Fruit fly (Drosophila melanogaster) whole organism, prepupa: Measurements from ENCODE around the gene CG12992.

Experiments used
- Blimp-1 ChIP-seq: fragments of 200-800 bp; sonication (Bioruptor generic); optimal IDR thresholded peaks from 3 replicates; lab custom pipeline; 2017; ENCODE audit warnings: missing biosample characterization, missing genetic modification characterization, mild to moderate bottlenecking, moderate library complexity, missing genetic modification reagents
- CG10631 ChIP-seq: fragments of 200-800 bp; sonication (Bioruptor generic); optimal IDR thresholded peaks from 2 replicates; lab custom pipeline; 2016; ENCODE audit warnings: missing biosample characterization, missing genetic modification characterization
- CG11762 ChIP-seq: fragments of 200-800 bp; sonication (Bioruptor generic); optimal IDR thresholded peaks from 3 replicates; lab custom pipeline; 2016; ENCODE audit warnings: missing biosample characterization, missing genetic modification characterization; ENCODE audit not compliant: insufficient read depth
- CG11902 ChIP-seq: fragments of 200-800 bp; sonication (Bioruptor generic); optimal IDR thresholded peaks from 3 replicates; lab custom pipeline; 2016; ENCODE audit warnings: missing biosample characterization, missing genetic modification characterization
- CG1621 ChIP-seq: fragments of 200-800 bp; sonication (Bioruptor generic); optimal IDR thresholded peaks from 3 replicates; lab custom pipeline; 2018; ENCODE audit warnings: missing biosample characterization, mild to moderate bottlenecking, missing genetic modification characterization
- CG32006 ChIP-seq: fragments of 200-800 bp; sonication (Bioruptor generic); optimal IDR thresholded peaks from 3 replicates; lab custom pipeline; 2017; ENCODE audit warnings: missing biosample characterization, mild to moderate bottlenecking, missing genetic modification characterization
- CG3919 ChIP-seq: fragments of 200-800 bp; sonication (Bioruptor generic); optimal IDR thresholded peaks from 3 replicates; lab custom pipeline; 2016; ENCODE audit warnings: missing biosample characterization, missing genetic modification characterization
- CG6163 ChIP-seq: fragments of 200-800 bp; sonication (Bioruptor generic); IDR thresholded peaks from 3 replicates; pipeline ENCODE4 v1.3.6; 2022; ENCODE audit warnings: missing biosample characterization, missing genetic modification characterization
- CG6276 ChIP-seq: fragments of 200-800 bp; sonication (Bioruptor generic); optimal IDR thresholded peaks from 2 replicates; lab custom pipeline; 2017; ENCODE audit warnings: missing biosample characterization, mild to moderate bottlenecking, missing genetic modification characterization
- CG6792 ChIP-seq: fragments of 200-800 bp; sonication (Bioruptor generic); optimal IDR thresholded peaks from 3 replicates; lab custom pipeline; 2016; ENCODE audit warnings: missing biosample characterization, missing genetic modification characterization
- CG6808 ChIP-seq: fragments of 200-800 bp; sonication (Bioruptor generic); optimal IDR thresholded peaks from 3 replicates; lab custom pipeline; 2017; ENCODE audit warnings: missing biosample characterization, missing genetic modification characterization, mild to moderate bottlenecking, moderate library complexity, missing genetic modification reagents
- CG6854 ChIP-seq: fragments of 200-800 bp; sonication (Bioruptor generic); optimal IDR thresholded peaks from 2 replicates; lab custom pipeline; 2017; ENCODE audit warnings: missing biosample characterization, mild to moderate bottlenecking, missing genetic modification characterization
- CG7368 ChIP-seq: fragments of 200-800 bp; sonication (Bioruptor generic); optimal IDR thresholded peaks from 3 replicates; lab custom pipeline; 2016; ENCODE audit warnings: missing biosample characterization, missing genetic modification characterization
- CG8319 ChIP-seq: fragments of 200-800 bp; sonication (Bioruptor generic); optimal IDR thresholded peaks from 3 replicates; lab custom pipeline; 2016; ENCODE audit warnings: missing biosample characterization, missing genetic modification characterization
- Eip75B ChIP-seq: fragments of 200-800 bp; sonication (Bioruptor generic); optimal IDR thresholded peaks from 3 replicates; lab custom pipeline; 2016; ENCODE audit warnings: missing biosample characterization, missing genetic modification characterization
- Eip78C ChIP-seq: fragments of 200-800 bp; sonication (Bioruptor generic); peaks from one replicate; lab custom pipeline; 2016; ENCODE audit warnings: missing biosample characterization, missing genetic modification characterization
- Ets21C ChIP-seq: fragments of 200-800 bp; sonication (Bioruptor generic); optimal IDR thresholded peaks from 3 replicates; lab custom pipeline; 2016; ENCODE audit warnings: missing biosample characterization, missing genetic modification characterization
- Ets96B ChIP-seq: fragments of 200-800 bp; optimal IDR thresholded peaks from 2 replicates; lab custom pipeline; 2019; ENCODE audit warnings: missing biosample characterization, mild to moderate bottlenecking, missing genetic modification characterization, moderate library complexity
- Gug ChIP-seq: fragments of 200-800 bp; sonication (Bioruptor generic); IDR thresholded peaks from 2 replicates; pipeline ENCODE4 v1.3.6; 2022; ENCODE audit warnings: missing biosample characterization, missing genetic modification characterization
- Met ChIP-seq: fragments of 200-800 bp; sonication (Bioruptor generic); optimal IDR thresholded peaks from 3 replicates; lab custom pipeline; 2016; ENCODE audit warnings: missing biosample characterization, missing genetic modification characterization
- Smox ChIP-seq: fragments of 200-800 bp; sonication (Bioruptor generic); optimal IDR thresholded peaks from 3 replicates; lab custom pipeline; 2016; ENCODE audit warnings: missing biosample characterization, missing genetic modification characterization
- Sox102F ChIP-seq: fragments of 200-800 bp; sonication (Bioruptor generic); optimal IDR thresholded peaks from 2 replicates; lab custom pipeline; 2016; ENCODE audit warnings: missing biosample characterization, mild to moderate bottlenecking, missing genetic modification characterization
- Sox15 ChIP-seq: fragments of 200-800 bp; sonication (Bioruptor generic); optimal IDR thresholded peaks from 3 replicates; lab custom pipeline; 2016; ENCODE audit warnings: missing biosample characterization, missing genetic modification characterization
- achi ChIP-seq: fragments of 200-800 bp; sonication (Bioruptor generic); optimal IDR thresholded peaks from 3 replicates; lab custom pipeline; 2016; ENCODE audit warnings: missing biosample characterization, missing genetic modification characterization
- dac ChIP-seq: fragments of 200-800 bp; sonication (Bioruptor generic); optimal IDR thresholded peaks from 2 replicates; lab custom pipeline; 2017; ENCODE audit warnings: missing biosample characterization, mild to moderate bottlenecking, missing genetic modification characterization
- dsx ChIP-seq: fragments of 200-800 bp; optimal IDR thresholded peaks from 3 replicates; lab custom pipeline; 2019; ENCODE audit warnings: missing biosample characterization, mild to moderate bottlenecking, missing genetic modification characterization, moderate library complexity; ENCODE audit not compliant: poor library complexity, severe bottlenecking
- eg ChIP-seq: fragments of 200-800 bp; sonication (Bioruptor generic); IDR thresholded peaks from 3 replicates; pipeline ENCODE4 v1.3.6; 2022; ENCODE audit warnings: missing biosample characterization, missing genetic modification characterization
- esn ChIP-seq: fragments of 200-800 bp; sonication (Bioruptor generic); optimal IDR thresholded peaks from 2 replicates; lab custom pipeline; 2016; ENCODE audit warnings: missing biosample characterization, mild to moderate bottlenecking, missing genetic modification characterization, moderate library complexity
- fd59A ChIP-seq: fragments of 200-800 bp; sonication (Bioruptor generic); optimal IDR thresholded peaks from 2 replicates; lab custom pipeline; 2017; ENCODE audit warnings: missing biosample characterization, mild to moderate bottlenecking, missing genetic modification characterization, missing genetic modification reagents
- fd85E ChIP-seq: fragments of 200-800 bp; sonication (Bioruptor generic); optimal IDR thresholded peaks from 3 replicates; lab custom pipeline; 2016; ENCODE audit warnings: missing biosample characterization, missing genetic modification characterization
- lz ChIP-seq: fragments of 200-800 bp; sonication (Bioruptor generic); optimal IDR thresholded peaks from 3 replicates; lab custom pipeline; 2016; ENCODE audit warnings: missing biosample characterization, missing genetic modification characterization
- net ChIP-seq: fragments of 200-800 bp; sonication (Bioruptor generic); optimal IDR thresholded peaks from 3 replicates; lab custom pipeline; 2016; ENCODE audit warnings: missing biosample characterization, missing genetic modification characterization
- svp ChIP-seq: fragments of 200-800 bp; sonication (Bioruptor generic); peaks from one replicate; lab custom pipeline; 2016; ENCODE audit warnings: missing biosample characterization, missing genetic modification characterization
- topi ChIP-seq: fragments of 200-800 bp; sonication (Bioruptor generic); optimal IDR thresholded peaks from 3 replicates; lab custom pipeline; 2016; ENCODE audit warnings: missing biosample characterization, missing genetic modification characterization
- vri ChIP-seq: fragments of 200-800 bp; sonication (Bioruptor generic); optimal IDR thresholded peaks from 3 replicates; lab custom pipeline; 2016; ENCODE audit warnings: missing biosample characterization, mild to moderate bottlenecking, missing genetic modification characterization

The CG12992 gene

DNA sequence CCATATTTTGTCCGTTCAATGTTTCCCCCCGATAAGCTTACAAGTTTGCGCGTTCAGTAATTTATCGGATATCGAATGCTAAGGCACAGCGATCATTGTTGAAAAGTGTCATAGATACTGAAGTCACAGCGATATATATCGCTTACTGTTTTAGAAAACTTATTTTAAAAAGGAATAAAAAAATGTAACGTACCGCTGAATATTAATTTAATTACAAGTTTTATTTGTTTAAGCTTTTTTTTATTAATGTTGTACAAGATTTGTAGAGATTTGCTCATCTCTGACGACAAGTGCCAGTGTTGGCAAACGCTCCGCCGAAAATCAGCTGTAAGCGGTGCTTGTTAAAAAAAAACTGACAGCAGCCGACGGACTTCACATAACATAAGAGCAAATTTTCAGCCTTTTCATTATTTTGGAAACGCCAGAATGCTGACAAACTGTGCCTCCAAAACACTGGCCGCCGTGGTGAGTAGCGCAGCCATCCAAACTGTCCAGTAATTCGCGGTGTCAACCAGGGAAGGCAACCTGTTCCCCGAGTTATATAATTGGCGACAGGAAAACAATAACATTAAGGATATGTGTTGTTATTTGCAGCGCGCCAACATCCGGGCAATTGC, 43.4 kb downstream of the CG12992 start, which contains the start of the genes corolla and ND-24 (continued):
- TF ChIP-seq CG6792 (GFP tag; lab: Kevin White, UChicago) (peak; percentile 67), CG7368 (GFP tag; lab: Kevin White, UChicago) (no peak), Blimp-1 (GFP tag; lab: Kevin White, UChicago) (no peak), svp (GFP tag; lab: Kevin White, UChicago) (no peak), CG10631 (GFP tag; lab: Kevin White, UChicago) (peak; percentile 85), CG3919 (GFP tag; lab: Kevin White, UChicago) (no peak), Gug (GFP tag; lab: Robert Waterston, UW) (peak; percentile 73), Met (GFP tag; lab: Kevin White, UChicago) (no peak), fd85E (GFP tag; lab: Kevin White, UChicago) (no peak), vri (GFP tag; lab: Kevin White, UChicago) (no peak), eg (GFP tag; lab: Robert Waterston, UW) (peak; percentile 86), CG1621 (tag; lab: Kevin White, UChicago) (no peak), CG6854 (GFP tag; lab: Kevin White, UChicago) (no peak), dac (peak; percentile 10), fd59A (GFP tag; lab: Kevin White, UChicago) (peak; percentile 34), esn (GFP tag; lab: Kevin White, UChicago) (peak; percentile 84), topi (peak; percentile 80), net (GFP tag; lab: Kevin White, UChicago) (no peak), CG32006 (GFP tag; lab: Kevin White, UChicago) (no peak), CG6276 (GFP tag; lab: Kevin White, UChicago) (no peak), Sox102F (no peak), achi (GFP tag; lab: Kevin White, UChicago) (peak; percentile 90), CG11762 (GFP tag; lab: Kevin White, UChicago) (no peak), CG8319 (GFP tag; lab: Kevin White, UChicago) (peak; percentile 34), Ets21C (no peak), CG11902 (peak; percentile 45), Eip75B (GFP tag; lab: Kevin White, UChicago) (no peak), CG6808 (GFP tag; lab: Kevin White, UChicago) (no peak)

- peak; percentile 0 for TF ChIP-seq Ets96B (tag; lab: Kevin White, UChicago)
- TF ChIP-seq Sox15 = no peak
- no peak for TF ChIP-seq CG6163 (GFP tag; lab: Robert Waterston, UW)
- peak; percentile 22 for TF ChIP-seq Eip78C
- TF ChIP-seq esn (GFP tag; lab: Kevin White, UChicago) = peak; percentile 22
- no peak for TF ChIP-seq CG8319 (GFP tag; lab: Kevin White, UChicago)
- TF ChIP-seq lz (GFP tag; lab: Kevin White, UChicago) = no peak
- TF ChIP-seq Sox102F = no peak
- TF ChIP-seq dsx = peak; percentile 30
Measured at dm6 chrX:17636001-17636400, 47.3 kb downstream of the CG12992 start, which contains the start of the genes CG8289 and CG5800. Gene CG8289 (minus strand): TSS chrX:17636044. Gene CG5800 (plus strand): TSS chrX:17636281.

- no peak for TF ChIP-seq fd85E (GFP tag; lab: Kevin White, UChicago)
- no peak for TF ChIP-seq vri (GFP tag; lab: Kevin White, UChicago)
- no peak for TF ChIP-seq CG6792 (GFP tag; lab: Kevin White, UChicago)
- TF ChIP-seq Smox (GFP tag; lab: Kevin White, UChicago) = no peak
Measured at dm6 chrX:17640837-17641236, 52.2 kb downstream of the CG12992 start.
